Fruit fly (Drosophila melanogaster) whole organism, embryonic: ENCODE measurements around the gene Cpr65Au.

Source experiments
- Atf3 ChIP-seq: fragments of 200-800 bp; sonication (Bioruptor generic); optimal IDR thresholded peaks from 3 replicates; lab custom pipeline; 2016; ENCODE audit warnings: missing biosample characterization, missing genetic modification characterization
- CG11456 ChIP-seq: fragments of 200-800 bp; sonication (Bioruptor generic); IDR thresholded peaks from 3 replicates; pipeline ENCODE4 v1.3.6; 2022; ENCODE audit warnings: missing biosample characterization, missing genetic modification characterization
- CG12219 ChIP-seq: fragments of 200-800 bp; sonication (Bioruptor generic); optimal IDR thresholded peaks from 3 replicates; lab custom pipeline; 2018; ENCODE audit warnings: missing biosample characterization, mild to moderate bottlenecking, missing genetic modification characterization
- CG12236 ChIP-seq: fragments of 200-800 bp; sonication (Bioruptor generic); optimal IDR thresholded peaks from 2 replicates; lab custom pipeline; 2016; ENCODE audit warnings: missing biosample characterization, missing genetic modification characterization
- CG13775 ChIP-seq: fragments of 200-800 bp; sonication (Bioruptor generic); optimal IDR thresholded peaks from 3 replicates; lab custom pipeline; 2017; ENCODE audit warnings: missing biosample characterization, mild to moderate bottlenecking, missing genetic modification characterization
- CG14667 ChIP-seq: fragments of 200-800 bp; sonication (Bioruptor generic); IDR thresholded peaks from 2 replicates; pipeline ENCODE4 v1.3.6; 2022; ENCODE audit warnings: missing biosample characterization, missing genetic modification characterization
- CG1647 ChIP-seq: fragments of 200-800 bp; sonication (Bioruptor generic); optimal IDR thresholded peaks from 3 replicates; lab custom pipeline; 2016; ENCODE audit warnings: missing biosample characterization, missing genetic modification characterization
- CG17802 ChIP-seq: fragments of 200-800 bp; sonication (Bioruptor generic); optimal IDR thresholded peaks from 2 replicates; lab custom pipeline; 2018; ENCODE audit warnings: missing biosample characterization, mild to moderate bottlenecking, missing genetic modification characterization, moderate library complexity
- CG1792 ChIP-seq: fragments of 200-800 bp; sonication (Bioruptor generic); optimal IDR thresholded peaks from 2 replicates; lab custom pipeline; 2016; ENCODE audit warnings: missing biosample characterization, missing genetic modification characterization
- CG2129 ChIP-seq: fragments of 200-800 bp; sonication (Bioruptor generic); IDR thresholded peaks from 2 replicates; pipeline ENCODE4 v1.3.6; 2022; ENCODE audit warnings: missing biosample characterization, missing genetic modification characterization; ENCODE audit not compliant: partially characterized antibody
- CG2199 ChIP-seq: fragments of 200-800 bp; sonication (Bioruptor generic); IDR thresholded peaks from 3 replicates; pipeline ENCODE4 v1.3.6; 2022; ENCODE audit warnings: missing biosample characterization, missing genetic modification characterization
- CG32772 ChIP-seq: fragments of 200-800 bp; sonication (Bioruptor generic); IDR thresholded peaks from 2 replicates; pipeline ENCODE4 v1.3.6; 2022; ENCODE audit warnings: missing biosample characterization, missing genetic modification characterization
- CG4617 ChIP-seq: fragments of 200-800 bp; sonication (Bioruptor generic); optimal IDR thresholded peaks from 3 replicates; lab custom pipeline; 2016; ENCODE audit warnings: missing biosample characterization, missing genetic modification characterization, borderline replicate concordance
- CG7556 ChIP-seq: fragments of 200-800 bp; sonication (Bioruptor generic); optimal IDR thresholded peaks from 2 replicates; lab custom pipeline; 2017; ENCODE audit warnings: missing biosample characterization, mild to moderate bottlenecking, missing genetic modification characterization
- CG8944 ChIP-seq: fragments of 200-800 bp; sonication (Bioruptor generic); optimal IDR thresholded peaks from 3 replicates; lab custom pipeline; 2016; ENCODE audit warnings: missing biosample characterization, missing genetic modification characterization
- CrebB ChIP-seq: fragments of 200-800 bp; sonication (Bioruptor generic); optimal IDR thresholded peaks from 3 replicates; lab custom pipeline; 2018; ENCODE audit warnings: missing biosample characterization, mild to moderate bottlenecking, missing genetic modification characterization
- D19B ChIP-seq: fragments of 200-800 bp; sonication (Bioruptor generic); optimal IDR thresholded peaks from 2 replicates; lab custom pipeline; 2017; ENCODE audit warnings: missing biosample characterization, mild to moderate bottlenecking, missing genetic modification characterization
- Dfd ChIP-seq, 2 experiments: fragments of >200 bp; optimal IDR thresholded peaks; 2 replicates each; lab custom pipeline; 2017; ENCODE audit warnings: missing biosample characterization in 2 of 2, missing genetic modification characterization in 2 of 2
- E2f2 ChIP-seq: fragments of 200-800 bp; sonication (Bioruptor generic); IDR thresholded peaks from 2 replicates; pipeline ENCODE4 v1.3.6; 2022; ENCODE audit warnings: missing biosample characterization, missing genetic modification characterization
- Hey ChIP-seq: fragments of 200-800 bp; sonication (Bioruptor generic); optimal IDR thresholded peaks from 3 replicates; lab custom pipeline; 2018; ENCODE audit warnings: missing biosample characterization, mild to moderate bottlenecking, missing genetic modification characterization
- Hmr ChIP-seq: fragments of 200-800 bp; sonication (Bioruptor generic); optimal IDR thresholded peaks from 3 replicates; lab custom pipeline; 2017; ENCODE audit warnings: mild to moderate bottlenecking, missing biosample characterization, missing genetic modification reagents, missing genetic modification characterization
- Max ChIP-seq: fragments of 200-800 bp; sonication (Bioruptor generic); optimal IDR thresholded peaks from 2 replicates; lab custom pipeline; 2016; ENCODE audit warnings: missing biosample characterization, mild to moderate bottlenecking, missing genetic modification characterization
- Optix ChIP-seq: fragments of 200-800 bp; sonication (Bioruptor generic); IDR thresholded peaks from 3 replicates; pipeline ENCODE4 v1.3.6; 2022; ENCODE audit warnings: missing biosample characterization, missing genetic modification characterization
- Xrp1 ChIP-seq: fragments of 200-800 bp; sonication (Bioruptor generic); IDR thresholded peaks from 2 replicates; pipeline ENCODE4 v1.3.6; 2022; ENCODE audit warnings: missing biosample characterization, missing genetic modification characterization
- ac ChIP-seq: fragments of 200-800 bp; sonication (Bioruptor generic); optimal IDR thresholded peaks from 3 replicates; lab custom pipeline; 2017; ENCODE audit warnings: missing biosample characterization, mild to moderate bottlenecking, missing genetic modification characterization
- cas ChIP-seq: fragments of 200-800 bp; sonication (Bioruptor generic); IDR thresholded peaks from 2 replicates; pipeline ENCODE4 v1.3.6; 2022; ENCODE audit warnings: missing biosample characterization, missing genetic modification characterization
- chm ChIP-seq: fragments of 200-800 bp; sonication (Bioruptor generic); IDR thresholded peaks from 2 replicates; pipeline ENCODE4 v1.3.6; 2022; ENCODE audit warnings: missing biosample characterization, missing genetic modification characterization
- chn ChIP-seq: fragments of 200-800 bp; sonication (Bioruptor generic); optimal IDR thresholded peaks from 2 replicates; lab custom pipeline; 2016; ENCODE audit warnings: missing biosample characterization, missing genetic modification characterization
- dpn ChIP-seq, 2 experiments: fragments of 200-800 bp; sonication (Bioruptor generic); optimal IDR thresholded peaks; 3 replicates each; lab custom pipeline; 2016; ENCODE audit warnings: missing biosample characterization in 2 of 2, missing genetic modification characterization in 2 of 2
- dysf ChIP-seq: fragments of 200-800 bp; sonication (Bioruptor generic); IDR thresholded peaks from 3 replicates; pipeline ENCODE4 v1.3.6; 2022; ENCODE audit warnings: missing biosample characterization, missing genetic modification characterization
- exex ChIP-seq: fragments of 200-800 bp; sonication (Bioruptor generic); optimal IDR thresholded peaks from 4 replicates; lab custom pipeline; 2018; ENCODE audit warnings: missing biosample characterization, mild to moderate bottlenecking, missing genetic modification characterization, moderate library complexity
- fd102C ChIP-seq: fragments of 200-800 bp; sonication (Bioruptor generic); optimal IDR thresholded peaks from 2 replicates; lab custom pipeline; 2018; ENCODE audit warnings: missing biosample characterization, mild to moderate bottlenecking, missing genetic modification characterization, moderate library complexity
- gce ChIP-seq: fragments of 200-800 bp; sonication (Bioruptor generic); IDR thresholded peaks from 3 replicates; pipeline ENCODE4 v1.3.6; 2022; ENCODE audit warnings: missing biosample characterization, missing genetic modification characterization
- gcm ChIP-seq: fragments of 200-800 bp; sonication (Bioruptor generic); optimal IDR thresholded peaks from 2 replicates; lab custom pipeline; 2019; ENCODE audit warnings: missing biosample characterization, mild to moderate bottlenecking, missing genetic modification characterization, moderate library complexity
- hth ChIP-seq: fragments of >200 bp; optimal IDR thresholded peaks from 2 replicates; lab custom pipeline; 2017; ENCODE audit warnings: inconsistent platforms
- kni ChIP-seq: fragments of 200-800 bp; sonication (Bioruptor generic); optimal IDR thresholded peaks from 3 replicates; lab custom pipeline; 2017; ENCODE audit warnings: mild to moderate bottlenecking, missing biosample characterization, missing genetic modification reagents, missing genetic modification characterization
- lab ChIP-seq: fragments of 200-800 bp; sonication (Bioruptor generic); optimal IDR thresholded peaks from 3 replicates; lab custom pipeline; 2017; ENCODE audit warnings: missing biosample characterization, missing genetic modification characterization, mild to moderate bottlenecking, moderate library complexity, missing genetic modification reagents
- oc ChIP-seq: fragments of 200-800 bp; sonication (Bioruptor generic); optimal IDR thresholded peaks from 2 replicates; lab custom pipeline; 2018; ENCODE audit warnings: missing biosample characterization, mild to moderate bottlenecking, missing genetic modification characterization, moderate library complexity
- pnt ChIP-seq: fragments of 200-800 bp; sonication (Bioruptor generic); optimal IDR thresholded peaks from 3 replicates; lab custom pipeline; 2016; ENCODE audit warnings: missing biosample characterization, missing genetic modification characterization
- pum ChIP-seq: fragments of 200-800 bp; sonication (Bioruptor generic); optimal IDR thresholded peaks from 2 replicates; lab custom pipeline; 2016; ENCODE audit warnings: missing biosample characterization, missing genetic modification characterization
- pzg ChIP-seq: fragments of 200-800 bp; sonication (Bioruptor generic); optimal IDR thresholded peaks from 3 replicates; lab custom pipeline; 2018; ENCODE audit warnings: missing biosample characterization, mild to moderate bottlenecking, missing genetic modification characterization, moderate library complexity
- schlank ChIP-seq: fragments of 200-800 bp; sonication (Bioruptor generic); optimal IDR thresholded peaks from 2 replicates; lab custom pipeline; 2018; ENCODE audit warnings: missing biosample characterization, mild to moderate bottlenecking, missing genetic modification characterization
- sd ChIP-seq: fragments of 200-800 bp; sonication (Bioruptor generic); optimal IDR thresholded peaks from 3 replicates; lab custom pipeline; 2018; ENCODE audit warnings: missing biosample characterization, mild to moderate bottlenecking, missing genetic modification characterization, moderate library complexity
- slp2 ChIP-seq: fragments of 200-800 bp; sonication (Bioruptor generic); optimal IDR thresholded peaks from 2 replicates; lab custom pipeline; 2016; ENCODE audit warnings: missing biosample characterization, missing genetic modification characterization
- sna ChIP-seq: fragments of 200-800 bp; sonication (Bioruptor generic); IDR thresholded peaks from 2 replicates; pipeline ENCODE4 v1.3.6; 2022; ENCODE audit warnings: missing biosample characterization, missing genetic modification characterization; ENCODE audit not compliant: partially characterized antibody
- stc ChIP-seq: fragments of 200-800 bp; sonication (Bioruptor generic); IDR thresholded peaks from 2 replicates; pipeline ENCODE4 v1.3.6; 2022; ENCODE audit warnings: missing biosample characterization, missing genetic modification characterization
- vfl ChIP-seq: fragments of 200-800 bp; sonication (Bioruptor generic); optimal IDR thresholded peaks from 2 replicates; lab custom pipeline; 2016; ENCODE audit warnings: missing biosample characterization, missing genetic modification characterization
- vnd ChIP-seq: fragments of 200-800 bp; sonication (Bioruptor generic); IDR thresholded peaks from 3 replicates; pipeline ENCODE4 v1.3.6; 2022; ENCODE audit warnings: missing biosample characterization, missing genetic modification characterization; ENCODE audit not compliant: partially characterized antibody
- z ChIP-seq: fragments of 200-800 bp; sonication (Bioruptor generic); IDR thresholded peaks from 3 replicates; pipeline ENCODE4 v1.3.6; 2022; ENCODE audit warnings: missing biosample characterization, missing genetic modification characterization

The Cpr65Au gene

dm6 chr3L:6124616-6125408, 7.1 kb downstream of the Cpr65Au start (continued):
- no peak for TF ChIP-seq pnt (GFP tag; lab: Kevin White, UChicago)
- no peak; the same call in 1 of the 2 replicates for TF ChIP-seq sna (GFP tag; lab: Robert Waterston, UW)
- TF ChIP-seq z (GFP tag; lab: Robert Waterston, UW): no peak; the same call in 2 of the 3 replicates
- no peak for TF ChIP-seq CG8944 (GFP tag; lab: Kevin White, UChicago)
- no peak for TF ChIP-seq vnd (GFP tag; lab: Robert Waterston, UW)
- TF ChIP-seq Optix (GFP tag; lab: Robert Waterston, UW): no peak
- no peak for TF ChIP-seq cas (GFP tag; lab: Robert Waterston, UW)
- TF ChIP-seq CG2199 (GFP tag; lab: Robert Waterston, UW): peak; percentile 75; the same call in 2 of the 3 replicates
- peak; percentile 89 for TF ChIP-seq stc
- TF ChIP-seq CrebB (tag; lab: Kevin White, UChicago): peak; percentile 65
- peak; percentile 91; the same call in 2 of the 3 replicates for TF ChIP-seq CG11456 (GFP tag; lab: Robert Waterston, UW)
- peak; percentile 94 for TF ChIP-seq gce (GFP tag; lab: Robert Waterston, UW)
- TF ChIP-seq CG1647 (GFP tag; lab: Kevin White, UChicago): peak; percentile 45
- TF ChIP-seq CG13775 (GFP tag; lab: Kevin White, UChicago): peak; percentile 62
- TF ChIP-seq Max (GFP tag; lab: Kevin White, UChicago): peak; percentile 40
- peak; percentile 41 for TF ChIP-seq Xrp1 (GFP tag; lab: Robert Waterston, UW)
- TF ChIP-seq CG12236: peak; percentile 34
- TF ChIP-seq dysf (GFP tag; lab: Robert Waterston, UW): peak; percentile 79; the same call in 2 of the 3 replicates
- peak; percentile 82 for TF ChIP-seq fd102C (GFP tag; lab: Kevin White, UChicago)
- peak; percentile 17 for TF ChIP-seq pzg (GFP tag; lab: Kevin White, UChicago)
- peak; percentile 76 for TF ChIP-seq CG12219 (GFP tag; lab: Kevin White, UChicago)
- no peak for TF ChIP-seq CG2129 (GFP tag; lab: Robert Waterston, UW)
- peak; percentile 54 for TF ChIP-seq gcm (GFP tag; lab: Kevin White, UChicago)
- no peak for TF ChIP-seq chn (GFP tag; lab: Kevin White, UChicago)
- peak; percentile 94 for TF ChIP-seq lab (GFP tag; lab: Kevin White, UChicago)
- no peak for TF ChIP-seq pum (GFP tag; lab: Kevin White, UChicago)
- peak; percentile 45 for TF ChIP-seq CG7556 (GFP tag; lab: Kevin White, UChicago)
- TF ChIP-seq Hmr (GFP tag; lab: Kevin White, UChicago): peak; percentile 86
- TF ChIP-seq CG1792 (GFP tag; lab: Kevin White, UChicago): peak; percentile 56
- no peak for TF ChIP-seq hth (lab: Kevin White, UChicago)
- peak; percentile 49 for TF ChIP-seq ac (GFP tag; lab: Kevin White, UChicago)
- TF ChIP-seq CG17802: peak; percentile 98
- peak; percentile 38 to 91 for TF ChIP-seq dpn (GFP tag; optimal IDR thresholded peaks at IDR 0.05; lab: Kevin White, UChicago)
- no peak for TF ChIP-seq vfl
- peak; percentile 83 for TF ChIP-seq kni
- peak; percentile 1 for TF ChIP-seq CG4617 (GFP tag; lab: Kevin White, UChicago)
- peak; percentile 43 for TF ChIP-seq Hey (tag; lab: Kevin White, UChicago)
- no peak for TF ChIP-seq exex (tag; lab: Kevin White, UChicago)
- TF ChIP-seq E2f2 (GFP tag; lab: Robert Waterston, UW): peak; percentile 64
- no peak for TF ChIP-seq Atf3 (GFP tag; lab: Kevin White, UChicago)
- no peak; the same call in 1 of the 2 replicates for TF ChIP-seq CG32772
- TF ChIP-seq oc: peak; percentile 12
- TF ChIP-seq schlank (tag; lab: Kevin White, UChicago): peak; percentile 77
- peak in 1 of 2 experiments; percentile 83 for TF ChIP-seq Dfd (GFP tag; optimal IDR thresholded peaks at IDR 0.05; lab: Kevin White, UChicago)
- TF ChIP-seq chm: peak; percentile 94
- TF ChIP-seq CG14667 (GFP tag; lab: Robert Waterston, UW): no peak
- TF ChIP-seq slp2 (GFP tag; lab: Kevin White, UChicago): peak; percentile 66
- peak; percentile 57 for TF ChIP-seq D19B (GFP tag; lab: Kevin White, UChicago)
- TF ChIP-seq sd: peak; percentile 10
